Fruit fly (Drosophila melanogaster): Measurements from ENCODE around the gene ArgRS-m.

DNA sequence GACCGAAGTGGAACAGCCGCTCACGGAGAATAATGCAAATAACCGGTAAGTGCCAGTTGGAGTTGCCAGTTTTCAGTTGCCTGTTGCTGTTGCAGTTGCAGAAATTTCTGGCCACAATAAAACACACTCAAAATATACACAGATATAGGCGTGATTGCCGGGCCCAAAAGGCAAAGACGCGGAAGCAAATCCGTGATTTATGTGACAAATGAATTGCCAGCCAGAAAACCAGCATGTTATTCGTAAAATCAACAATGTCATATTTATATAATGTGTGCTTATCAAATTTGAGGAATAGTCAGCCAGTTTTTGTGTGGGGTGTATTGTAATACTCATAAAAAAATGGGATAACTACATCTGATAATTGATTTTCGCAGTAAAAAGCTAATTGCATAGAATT lies 7.7 kb downstream of the ArgRS-m start:
- TF ChIP-seq dac (GFP tag; optimal IDR thresholded peaks at IDR 0.05) (no peak), Sox14 (GFP tag; optimal IDR thresholded peaks at IDR 0.05) (no peak), Blimp-1 (GFP tag; optimal IDR thresholded peaks at IDR 0.05) (no peak), CG8632 (GFP tag; optimal IDR thresholded peaks at IDR 0.05) (no peak), CG32006 (GFP tag; optimal IDR thresholded peaks at IDR 0.05) (peak; percentile 52), Eip78C (GFP tag) (peak; percentile 79), CG34406 (GFP tag; optimal IDR thresholded peaks at IDR 0.05) (no peak), CG3919 (GFP tag; optimal IDR thresholded peaks at IDR 0.05) (no peak), Eip75B (GFP tag; optimal IDR thresholded peaks at IDR 0.05) (peak; percentile 33)

All from whole organism, prepupa.